Fruit fly (Drosophila melanogaster) whole organism, pupa: ENCODE measurements around the gene CG15498.

Experiments used
- CG12605 ChIP-seq: fragments of 200-800 bp; sonication (Bioruptor generic); IDR thresholded peaks from 2 replicates; pipeline ENCODE4 v1.3.6; 2022; ENCODE audit warnings: missing biosample characterization, missing genetic modification characterization
- CG15710 ChIP-seq: fragments of 200-800 bp; sonication (Bioruptor generic); optimal IDR thresholded peaks from 2 replicates; lab custom pipeline; 2018; ENCODE audit warnings: missing biosample characterization, mild to moderate bottlenecking, missing genetic modification characterization, moderate library complexity
- CG17806 ChIP-seq: fragments of 200-800 bp; sonication (Bioruptor generic); optimal IDR thresholded peaks from 2 replicates; lab custom pipeline; 2018; ENCODE audit warnings: missing biosample characterization, mild to moderate bottlenecking, missing genetic modification characterization, moderate library complexity
- CG34367 ChIP-seq: fragments of 200-800 bp; sonication (Bioruptor generic); optimal IDR thresholded peaks from 2 replicates; lab custom pipeline; 2018; ENCODE audit warnings: missing biosample characterization, mild to moderate bottlenecking, missing genetic modification characterization
- CG8159 ChIP-seq: fragments of 200-800 bp; sonication (Bioruptor generic); optimal IDR thresholded peaks from 3 replicates; lab custom pipeline; 2018; ENCODE audit warnings: missing biosample characterization, mild to moderate bottlenecking, missing genetic modification characterization, moderate library complexity
- CG8301 ChIP-seq: fragments of 200-800 bp; sonication (Bioruptor generic); optimal IDR thresholded peaks from 2 replicates; lab custom pipeline; 2018; ENCODE audit warnings: missing biosample characterization, mild to moderate bottlenecking, missing genetic modification characterization
- EcR ChIP-seq: fragments of 200-800 bp; sonication (Bioruptor generic); optimal IDR thresholded peaks from 3 replicates; lab custom pipeline; 2019; ENCODE audit warnings: missing biosample characterization, missing genetic modification characterization, mild to moderate bottlenecking, moderate library complexity, missing genetic modification reagents
- Ets98B ChIP-seq: fragments of 200-800 bp; sonication (Bioruptor generic); IDR thresholded peaks from 2 replicates; pipeline ENCODE4 v1.3.6; 2022; ENCODE audit warnings: missing biosample characterization, missing genetic modification characterization
- gl ChIP-seq: fragments of 200-800 bp; sonication (Bioruptor generic); optimal IDR thresholded peaks from 2 replicates; lab custom pipeline; 2018; ENCODE audit warnings: missing biosample characterization, mild to moderate bottlenecking, missing genetic modification characterization
- rn ChIP-seq: fragments of 200-800 bp; sonication (Bioruptor generic); IDR thresholded peaks from 2 replicates; pipeline ENCODE4 v1.3.6; 2022; ENCODE audit warnings: missing biosample characterization, missing genetic modification characterization

- TF ChIP-seq rn (GFP tag; lab: Robert Waterston, UW) = no peak
- TF ChIP-seq CG17806 (tag; lab: Kevin White, UChicago) = no peak
- no peak for TF ChIP-seq Ets98B (GFP tag; lab: Robert Waterston, UW)
- no peak for TF ChIP-seq CG8301 (tag; lab: Kevin White, UChicago)
- TF ChIP-seq EcR = peak; percentile 20
- TF ChIP-seq CG34367 (tag; lab: Kevin White, UChicago) = no peak
- no peak for TF ChIP-seq gl
- no peak for TF ChIP-seq CG8159
- TF ChIP-seq CG12605 (GFP tag; lab: Robert Waterston, UW) = no peak
- TF ChIP-seq CG15710 (tag; lab: Kevin White, UChicago) = peak; percentile 5
These were observed 15.5 kb upstream of the CG15498 start for dm6 chr3R:21584296-21584936.
